Fruit fly (Drosophila melanogaster): ENCODE measurements around the gene CG14022.

dm6 chr2L:5324958-5325850 lies 3.5 kb downstream of the CG14022 start:
- TF ChIP-seq CG8478 (optimal IDR thresholded peaks at IDR 0.05) (no peak), CTCF (optimal IDR thresholded peaks at IDR 0.05) (no peak)
